Worm (Caenorhabditis elegans) whole organism, L4 larva: ENCODE data around the gene Y75B7B.2.
A peak's percentile ranks its signal among the peaks of the same experiment; 100 is the strongest.

Experiments used
- F10B5.3 ChIP-seq: sonication (generic microtip); optimal IDR thresholded peaks from 2 replicates; lab custom pipeline; 2016; ENCODE audit warnings: mild to moderate bottlenecking, missing genetic modification characterization, missing compliant biosample characterization
- F44E2.7 ChIP-seq: fragments of 200-800 bp; sonication (Bioruptor generic); IDR thresholded peaks from 2 replicates; pipeline ENCODE4 v2.1.2; 2022; ENCODE audit warnings: missing genetic modification characterization, missing compliant biosample characterization
- T20F7.1 ChIP-seq: fragments of 200-800 bp; sonication (Bioruptor generic); optimal IDR thresholded peaks from 2 replicates; lab custom pipeline; 2018; ENCODE audit warnings: mild to moderate bottlenecking, missing genetic modification characterization, missing compliant biosample characterization
- Y105C5A.15 ChIP-seq: fragments of 200-800 bp; sonication (Bioruptor generic); IDR thresholded peaks from 2 replicates; pipeline ENCODE4 v1.3.6; 2022; ENCODE audit warnings: missing genetic modification characterization, missing compliant biosample characterization
- Y48G9A.11 ChIP-seq: fragments of 200-800 bp; sonication (Bioruptor generic); IDR thresholded peaks from 2 replicates; pipeline ENCODE4 v1.3.6; 2022; ENCODE audit warnings: missing genetic modification reagents, missing genetic modification characterization, missing compliant biosample characterization
- ZK337.2 ChIP-seq: fragments of 200-800 bp; sonication (Bioruptor generic); IDR thresholded peaks from 2 replicates; pipeline ENCODE4 v1.3.6; 2022; ENCODE audit warnings: missing genetic modification reagents, missing genetic modification characterization, missing compliant biosample characterization
- ZK546.5 ChIP-seq, 2 experiments: sonication (generic microtip); optimal IDR thresholded peaks; 2 replicates each; lab custom pipeline; 2017; ENCODE audit warnings: missing biosample characterization in 2 of 2, missing genetic modification characterization in 2 of 2
- aha-1 ChIP-seq: fragments of 150-350 bp; peaks from one replicate; lab custom pipeline; 2014; ENCODE audit warnings: missing biosample characterization, missing genetic modification characterization
- ceh-20 ChIP-seq: fragments of 200-800 bp; sonication (Bioruptor generic); IDR thresholded peaks from 2 replicates; pipeline ENCODE4 v1.3.6; 2022; ENCODE audit warnings: missing genetic modification reagents, missing genetic modification characterization, missing compliant biosample characterization
- ceh-28 ChIP-seq: fragments of 150-350 bp; optimal IDR thresholded peaks from 2 replicates; lab custom pipeline; 2014; ENCODE audit warnings: missing biosample characterization, missing genetic modification reagents, missing genetic modification characterization
- ceh-32 ChIP-seq: sonication (generic microtip); optimal IDR thresholded peaks from 2 replicates; lab custom pipeline; 2016; ENCODE audit warnings: mild to moderate bottlenecking, missing genetic modification characterization, missing compliant biosample characterization; ENCODE audit not compliant: poor library complexity
- ceh-44 ChIP-seq: fragments of 200-800 bp; sonication (Bioruptor generic); IDR thresholded peaks from 2 replicates; pipeline ENCODE4 v1.3.6; 2022; ENCODE audit warnings: missing genetic modification reagents, missing genetic modification characterization, missing compliant biosample characterization
- ceh-62 ChIP-seq: sonication (generic microtip); optimal IDR thresholded peaks from 2 replicates; lab custom pipeline; 2017; ENCODE audit warnings: missing biosample characterization, missing genetic modification characterization
- ceh-82 ChIP-seq: sonication (generic microtip); optimal IDR thresholded peaks from 2 replicates; lab custom pipeline; 2017; ENCODE audit warnings: missing biosample characterization, missing genetic modification characterization
- cey-2 ChIP-seq: sonication (generic microtip); optimal IDR thresholded peaks from 3 replicates; lab custom pipeline; 2017; ENCODE audit warnings: missing genetic modification characterization, mild to moderate bottlenecking, missing compliant biosample characterization, antibody characterized with exemption, borderline replicate concordance; ENCODE audit not compliant: insufficient read depth
- dmd-9 ChIP-seq: fragments of 200-800 bp; sonication (Bioruptor generic); IDR thresholded peaks from 2 replicates; pipeline ENCODE4 v1.3.6; 2022; ENCODE audit warnings: missing genetic modification reagents, missing genetic modification characterization, missing compliant biosample characterization
- duxl-1 ChIP-seq: sonication (generic microtip); optimal IDR thresholded peaks from 2 replicates; lab custom pipeline; 2016; ENCODE audit warnings: mild to moderate bottlenecking, missing genetic modification characterization, moderate library complexity, missing compliant biosample characterization; ENCODE audit not compliant: poor library complexity
- dve-1 ChIP-seq: sonication (generic microtip); optimal IDR thresholded peaks from 2 replicates; lab custom pipeline; 2017; ENCODE audit warnings: antibody characterized with exemption, mild to moderate bottlenecking, missing genetic modification characterization, missing compliant biosample characterization; ENCODE audit not compliant: insufficient read depth
- fos-1 ChIP-seq: fragments of 150-350 bp; optimal IDR thresholded peaks from 2 replicates; lab custom pipeline; 2014; ENCODE audit warnings: missing biosample characterization, missing genetic modification characterization
- hif-1 ChIP-seq, 2 experiments: sonication (generic microtip); optimal IDR thresholded peaks; 2 replicates each; lab custom pipeline; 2016 to 2017; ENCODE audit warnings: missing compliant biosample characterization in 2 of 2, missing genetic modification characterization in 2 of 2, missing genetic modification reagents in 2 of 2, missing genotype in 2 of 2, mild to moderate bottlenecking in 1 of 2
- jun-1 ChIP-seq: fragments of 150-350 bp; optimal IDR thresholded peaks from 2 replicates; lab custom pipeline; 2014; ENCODE audit warnings: missing biosample characterization, missing genetic modification reagents, missing genetic modification characterization
- lin-29 ChIP-seq: fragments of 200-800 bp; sonication (Bioruptor generic); IDR thresholded peaks from 2 replicates; pipeline ENCODE4 v1.3.6; 2022; ENCODE audit warnings: missing genetic modification reagents, missing genetic modification characterization, missing compliant biosample characterization
- lin-38 ChIP-seq: fragments of 200-800 bp; sonication (Bioruptor generic); IDR thresholded peaks from 2 replicates; pipeline ENCODE4 v1.3.6; 2022; ENCODE audit warnings: missing genetic modification reagents, missing genetic modification characterization, missing compliant biosample characterization
- nhr-10 ChIP-seq: fragments of 150-350 bp; optimal IDR thresholded peaks from 2 replicates; lab custom pipeline; 2014; ENCODE audit warnings: missing biosample characterization, missing genetic modification characterization
- nhr-11 ChIP-seq: fragments of 150-350 bp; optimal IDR thresholded peaks from 2 replicates; lab custom pipeline; 2014; ENCODE audit warnings: missing biosample characterization, missing genetic modification characterization
- nhr-25 ChIP-seq: sonication (generic microtip); optimal IDR thresholded peaks from 2 replicates; lab custom pipeline; 2017; ENCODE audit warnings: missing genetic modification characterization, mild to moderate bottlenecking, missing compliant biosample characterization, antibody characterized with exemption, moderate library complexity, borderline replicate concordance; ENCODE audit not compliant: insufficient read depth
- nhr-48 ChIP-seq: sonication (generic microtip); optimal IDR thresholded peaks from 2 replicates; lab custom pipeline; 2016; ENCODE audit warnings: mild to moderate bottlenecking, missing genetic modification characterization, missing compliant biosample characterization
- saeg-2 ChIP-seq: fragments of 200-800 bp; sonication (Bioruptor generic); IDR thresholded peaks from 2 replicates; pipeline ENCODE4 v1.3.6; 2022; ENCODE audit warnings: missing genetic modification reagents, missing genetic modification characterization, missing compliant biosample characterization
- set-16 ChIP-seq: fragments of 200-800 bp; sonication (Bioruptor generic); IDR thresholded peaks from 2 replicates; pipeline ENCODE4 v1.3.6; 2022; ENCODE audit warnings: missing genetic modification reagents, missing genetic modification characterization, missing compliant biosample characterization
- snpc-1.2 ChIP-seq: fragments of 200-800 bp; sonication (Bioruptor generic); IDR thresholded peaks from 2 replicates; pipeline ENCODE4 v1.3.6; 2022; ENCODE audit warnings: missing genetic modification reagents, missing genetic modification characterization, missing compliant biosample characterization
- spr-1 ChIP-seq: sonication (generic microtip); optimal IDR thresholded peaks from 2 replicates; lab custom pipeline; 2016; ENCODE audit warnings: mild to moderate bottlenecking, missing genetic modification characterization, missing compliant biosample characterization
- spr-3 ChIP-seq: fragments of 200-800 bp; sonication (Bioruptor generic); optimal IDR thresholded peaks from 2 replicates; lab custom pipeline; 2018; ENCODE audit warnings: mild to moderate bottlenecking, missing genetic modification characterization, missing compliant biosample characterization
- tra-1 ChIP-seq: fragments of 200-800 bp; sonication (Bioruptor generic); IDR thresholded peaks from 2 replicates; pipeline ENCODE4 v1.3.6; 2022; ENCODE audit warnings: missing genetic modification reagents, missing genetic modification characterization, missing compliant biosample characterization
- unc-130 ChIP-seq: sonication (generic microtip); optimal IDR thresholded peaks from 2 replicates; lab custom pipeline; 2016; ENCODE audit warnings: missing genetic modification reagents, missing genetic modification characterization, missing compliant biosample characterization
- vab-7 ChIP-seq: fragments of 200-800 bp; sonication (Bioruptor generic); IDR thresholded peaks from 2 replicates; pipeline ENCODE4 v1.3.6; 2022; ENCODE audit warnings: missing genetic modification reagents, missing genetic modification characterization, missing compliant biosample characterization
- zfp-2 ChIP-seq: sonication (generic microtip); optimal IDR thresholded peaks from 2 replicates; lab custom pipeline; 2016; ENCODE audit warnings: mild to moderate bottlenecking, missing genetic modification characterization, missing compliant biosample characterization
- zip-2 ChIP-seq: fragments of 150-350 bp; optimal IDR thresholded peaks from 2 replicates; lab custom pipeline; 2014; ENCODE audit warnings: missing biosample characterization, missing genetic modification characterization

Y75B7B.2 gene

ce11 chrV:1313274-1313673 lies 37.5 kb upstream of the Y75B7B.2 start:
- TF ChIP-seq F44E2.7 (GFP tag; lab: Robert Waterston, UW) (no peak), set-16 (GFP tag; lab: Robert Waterston, UW) (no peak), duxl-1 (tag; lab: Kevin White, UChicago) (no peak), T20F7.1 (GFP tag; lab: Kevin White, UChicago) (no peak), ZK546.5 (tag; optimal IDR thresholded peaks at IDR 0.05; lab: Kevin White, UChicago) (no peak), hif-1 (tag; optimal IDR thresholded peaks at IDR 0.05; lab: Kevin White, UChicago) (no peak), nhr-10 (no peak), unc-130 (no peak), dve-1 (no peak), ZK337.2 (GFP tag; lab: Robert Waterston, UW) (no peak), aha-1 (tag; lab: Kevin White, UChicago) (no peak), nhr-48 (tag; lab: Kevin White, UChicago) (no peak), zfp-2 (tag; lab: Kevin White, UChicago) (no peak), jun-1 (tag; lab: Kevin White, UChicago) (no peak)

ce11 chrV:1307730-1308129 lies 31.9 kb upstream of the Y75B7B.2 start:
- TF ChIP-seq nhr-25: no peak
- no peak for TF ChIP-seq tra-1 (GFP tag; lab: Robert Waterston, UW)
- no peak for TF ChIP-seq ceh-44 (GFP tag; lab: Robert Waterston, UW)
- TF ChIP-seq vab-7: no peak
- no peak for TF ChIP-seq Y105C5A.15 (GFP tag; lab: Robert Waterston, UW)
- no peak for TF ChIP-seq spr-3 (GFP tag; lab: Kevin White, UChicago)
- TF ChIP-seq F10B5.3 (tag; lab: Kevin White, UChicago): no peak
- no peak for TF ChIP-seq ceh-62 (tag; lab: Kevin White, UChicago)
- TF ChIP-seq, all 104 proteins: peak for 0

ce11 chrV:1305846-1306245 lies 30.0 kb upstream of the Y75B7B.2 start:
- TF ChIP-seq ceh-62 (tag; lab: Kevin White, UChicago): no peak
- no peak for TF ChIP-seq nhr-11
- TF ChIP-seq snpc-1.2 (GFP tag; lab: Robert Waterston, UW): no peak
- TF ChIP-seq zip-2 (tag; lab: Kevin White, UChicago): no peak
- TF ChIP-seq ceh-82 (tag; lab: Kevin White, UChicago): no peak
- no peak for TF ChIP-seq spr-3 (GFP tag; lab: Kevin White, UChicago)
- TF ChIP-seq ceh-20: no peak
- TF ChIP-seq ceh-28 (tag; lab: Kevin White, UChicago): no peak
- TF ChIP-seq lin-38 (GFP tag; lab: Robert Waterston, UW): no peak
- TF ChIP-seq ceh-32 (tag; lab: Kevin White, UChicago): no peak
- no peak for TF ChIP-seq dmd-9 (GFP tag; lab: Robert Waterston, UW)
- no peak for TF ChIP-seq fos-1 (tag; lab: Kevin White, UChicago)
- TF ChIP-seq saeg-2 (GFP tag; lab: Robert Waterston, UW): no peak
- TF ChIP-seq spr-1: no peak
- TF ChIP-seq lin-29 (GFP tag; lab: Robert Waterston, UW): no peak
- no peak for TF ChIP-seq cey-2 (tag; lab: Kevin White, UChicago)
- TF ChIP-seq hif-1 (tag; optimal IDR thresholded peaks at IDR 0.05; lab: Kevin White, UChicago): no peak

DNA sequence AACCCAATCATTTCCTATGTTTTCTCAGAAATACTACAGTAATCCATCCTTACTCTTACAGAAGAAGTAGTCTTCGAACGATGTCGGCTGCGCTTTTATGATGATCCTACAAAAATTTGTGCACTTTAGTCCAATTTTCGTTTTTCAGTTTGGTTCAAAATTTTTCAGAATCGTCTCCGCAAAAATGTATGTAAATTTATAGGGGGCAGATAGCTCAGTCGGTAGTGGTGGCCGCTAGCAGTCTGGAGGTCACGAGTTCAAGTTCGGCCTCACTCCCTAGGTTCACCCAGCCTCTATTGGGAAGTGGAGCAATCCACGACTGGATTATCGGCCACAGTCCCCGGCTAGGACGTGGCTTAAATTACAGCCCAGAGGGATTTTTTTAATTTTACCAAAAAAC lies 28.3 kb upstream of the Y75B7B.2 start:
- 0 out of 2 replicates have a peak, but pooled peaks have one; percentile 20 for TF ChIP-seq Y48G9A.11 (GFP tag; lab: Robert Waterston, UW)
